Fruit fly (Drosophila melanogaster) whole organism, prepupa: ENCODE data around the gene hang.

ENCODE experiments used
- CG10669 ChIP-seq: fragments of 200-800 bp; sonication (Bioruptor generic); optimal IDR thresholded peaks from 3 replicates; lab custom pipeline; 2018; ENCODE audit warnings: missing biosample characterization, mild to moderate bottlenecking, missing genetic modification characterization, moderate library complexity
- CG11294 ChIP-seq: fragments of 200-800 bp; sonication (Bioruptor generic); IDR thresholded peaks from 2 replicates; pipeline ENCODE4 v1.3.6; 2022; ENCODE audit warnings: missing biosample characterization, missing genetic modification characterization
- CG11902 ChIP-seq: fragments of 200-800 bp; sonication (Bioruptor generic); optimal IDR thresholded peaks from 3 replicates; lab custom pipeline; 2016; ENCODE audit warnings: missing biosample characterization, missing genetic modification characterization
- CG6163 ChIP-seq: fragments of 200-800 bp; sonication (Bioruptor generic); IDR thresholded peaks from 3 replicates; pipeline ENCODE4 v1.3.6; 2022; ENCODE audit warnings: missing biosample characterization, missing genetic modification characterization
- CG9139 ChIP-seq: fragments of 200-800 bp; sonication (Bioruptor generic); optimal IDR thresholded peaks from 3 replicates; lab custom pipeline; 2017; ENCODE audit warnings: missing biosample characterization, mild to moderate bottlenecking, missing genetic modification characterization
- Ets21C ChIP-seq: fragments of 200-800 bp; sonication (Bioruptor generic); optimal IDR thresholded peaks from 3 replicates; lab custom pipeline; 2016; ENCODE audit warnings: missing biosample characterization, missing genetic modification characterization
- Gug ChIP-seq: fragments of 200-800 bp; sonication (Bioruptor generic); IDR thresholded peaks from 2 replicates; pipeline ENCODE4 v1.3.6; 2022; ENCODE audit warnings: missing biosample characterization, missing genetic modification characterization
- Hr38 ChIP-seq: sonication (Bioruptor generic); optimal IDR thresholded peaks from 2 replicates; lab custom pipeline; 2016; ENCODE audit warnings: missing biosample characterization, missing genetic modification characterization
- OdsH ChIP-seq: fragments of 200-800 bp; sonication (Bioruptor generic); optimal IDR thresholded peaks from 3 replicates; lab custom pipeline; 2016; ENCODE audit warnings: missing biosample characterization, missing genetic modification characterization
- Sox102F ChIP-seq: fragments of 200-800 bp; sonication (Bioruptor generic); optimal IDR thresholded peaks from 2 replicates; lab custom pipeline; 2016; ENCODE audit warnings: missing biosample characterization, mild to moderate bottlenecking, missing genetic modification characterization
- acj6 ChIP-seq: fragments of 200-800 bp; sonication (Bioruptor generic); optimal IDR thresholded peaks from 3 replicates; lab custom pipeline; 2016; ENCODE audit warnings: missing biosample characterization, missing genetic modification characterization

- TF ChIP-seq Ets21C (GFP tag; lab: Kevin White, UChicago) (no peak), CG11294 (GFP tag; lab: Robert Waterston, UW) (no peak), OdsH (GFP tag; lab: Kevin White, UChicago) (no peak), Hr38 (GFP tag; lab: Kevin White, UChicago) (no peak), CG6163 (no peak), Gug (no peak), acj6 (no peak), CG10669 (GFP tag; lab: Kevin White, UChicago) (no peak), CG9139 (GFP tag; lab: Kevin White, UChicago) (no peak), CG11902 (no peak), Sox102F (GFP tag; lab: Kevin White, UChicago) (no peak)
These were observed 17.4 kb upstream of the hang start, which contains the start of gene CG4301 for dm6 chrX:16405209-16405608.
